Worm (Caenorhabditis elegans): Measurements from ENCODE around the gene ZK669.5.

Gene ZK669.5

DNA sequence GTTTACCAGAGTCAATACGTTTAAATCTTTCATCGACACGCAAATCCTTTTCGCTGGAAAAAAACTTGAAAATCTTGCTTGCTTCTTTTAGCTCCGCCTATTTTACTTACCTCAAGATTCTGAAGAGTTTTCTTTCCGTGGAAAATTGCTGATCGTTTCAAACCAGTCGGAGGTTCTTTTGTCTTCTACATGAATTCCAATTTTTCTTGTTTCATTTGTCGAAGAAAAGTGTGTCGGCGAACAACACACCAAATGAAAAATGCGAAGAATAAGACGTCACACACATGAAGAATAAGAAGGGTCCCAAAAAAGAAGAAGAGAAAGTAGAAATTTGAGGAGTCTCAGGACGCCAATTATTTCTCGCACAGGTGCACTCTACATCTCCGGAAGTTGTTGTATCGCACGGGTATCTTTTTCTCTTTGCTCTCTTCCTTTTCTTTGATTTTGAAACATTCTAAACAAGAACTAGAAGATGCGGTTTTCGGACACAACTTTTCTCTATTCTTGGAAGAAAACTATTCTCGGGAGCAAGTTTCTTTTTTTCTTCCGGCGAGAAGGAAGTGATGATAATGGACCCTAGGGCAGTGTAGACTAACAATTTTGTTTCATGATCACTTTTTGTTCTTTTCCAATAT lies 27.6 kb upstream of the ZK669.5 start:
- TF ChIP-seq zim-3 (tag; optimal IDR thresholded peaks at IDR 0.05): no peak
- no peak for TF ChIP-seq dpl-1 (GFP tag; optimal IDR thresholded peaks at IDR 0.05)
- TF ChIP-seq T07F8.4 (tag; optimal IDR thresholded peaks at IDR 0.05): no peak
- no peak for TF ChIP-seq sea-2 (GFP tag; IDR thresholded peaks at IDR 0.05)
- TF ChIP-seq ztf-25 (GFP tag; IDR thresholded peaks at IDR 0.05): no peak
- no peak for TF ChIP-seq hrde-1 (tag; optimal IDR thresholded peaks at IDR 0.05; ENCODE audit: borderline replicate concordance)
- TF ChIP-seq K12H6.12 (tag; optimal IDR thresholded peaks at IDR 0.05): no peak
- TF ChIP-seq let-607 (tag; optimal IDR thresholded peaks at IDR 0.05): no peak
- no peak for TF ChIP-seq nfya-2 (GFP tag; IDR thresholded peaks at IDR 0.05)
- no peak for TF ChIP-seq nhr-179 (tag; optimal IDR thresholded peaks at IDR 0.05)
- no peak for TF ChIP-seq tbp1 (GFP tag; optimal IDR thresholded peaks at IDR 0.05)
- no peak for TF ChIP-seq him-1 (tag; optimal IDR thresholded peaks at IDR 0.05)
- TF ChIP-seq attf-5 (GFP tag; optimal IDR thresholded peaks at IDR 0.05): no peak
- no peak for TF ChIP-seq akir-1 (GFP tag; optimal IDR thresholded peaks at IDR 0.05)
- no peak for TF ChIP-seq lsl-1 (GFP tag; optimal IDR thresholded peaks at IDR 0.05)
- no peak for TF ChIP-seq Y79H2A.3 (GFP tag; conservative IDR thresholded peaks at IDR 0.05)

DNA sequence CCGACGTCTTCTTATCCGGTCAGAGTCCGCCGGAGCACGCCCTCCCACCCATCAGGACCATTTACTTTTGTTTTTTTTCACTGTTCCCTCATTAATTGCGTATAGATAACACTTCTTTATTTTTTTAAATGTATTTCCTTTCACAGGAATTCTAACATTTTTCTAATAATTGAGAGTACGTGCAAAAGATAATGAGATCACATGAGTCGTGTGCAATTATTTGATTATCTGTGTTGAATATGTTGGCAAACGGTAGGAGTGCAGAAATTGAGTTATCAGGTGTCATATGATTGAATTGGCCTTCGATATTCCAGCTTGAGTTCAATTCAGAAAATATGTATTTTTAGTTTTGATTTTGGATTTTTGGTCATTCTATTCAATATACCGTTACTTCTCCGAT lies 21.7 kb upstream of the ZK669.5 start:
- TF ChIP-seq T26A5.8 (tag; optimal IDR thresholded peaks at IDR 0.05) (no peak), tbp1 (GFP tag; optimal IDR thresholded peaks at IDR 0.05) (no peak), K12H6.12 (tag; optimal IDR thresholded peaks at IDR 0.05) (no peak), nfyb-1 (GFP tag; IDR thresholded peaks at IDR 0.05) (no peak), nhr-90 (tag; optimal IDR thresholded peaks at IDR 0.05) (no peak)

DNA sequence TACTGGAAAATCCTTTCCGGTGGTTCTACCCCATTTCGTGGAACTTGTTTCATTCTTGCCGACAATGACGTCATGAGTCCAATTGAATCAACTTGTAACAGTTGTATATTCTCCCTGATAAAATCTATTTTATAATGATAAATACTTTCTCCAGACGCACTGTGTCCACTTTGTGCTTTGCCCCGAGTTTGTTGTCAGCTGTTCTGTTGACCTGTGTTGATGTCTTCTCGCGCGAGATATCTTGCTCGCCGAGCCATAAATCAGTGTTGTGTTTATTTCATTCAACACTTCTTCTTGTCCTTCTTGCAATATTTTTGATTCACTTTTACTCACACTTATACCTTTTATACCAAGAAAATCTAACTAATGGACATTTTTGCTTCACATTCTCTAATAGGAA lies 15.5 kb upstream of the ZK669.5 start:
- no peak for TF ChIP-seq mel-28 (tag; optimal IDR thresholded peaks at IDR 0.05; ENCODE audit: borderline replicate concordance)
- TF ChIP-seq Y67H2A.10 (GFP tag; conservative IDR thresholded peaks at IDR 0.05): no peak
- no peak for TF ChIP-seq bed-1 (GFP tag; IDR thresholded peaks at IDR 0.05)
- TF ChIP-seq him-1 (tag; optimal IDR thresholded peaks at IDR 0.05): no peak
- TF ChIP-seq K11D2.4 (GFP tag; IDR thresholded peaks at IDR 0.05): no peak
- no peak for TF ChIP-seq ztf-6 (GFP tag; IDR thresholded peaks at IDR 0.05)

DNA sequence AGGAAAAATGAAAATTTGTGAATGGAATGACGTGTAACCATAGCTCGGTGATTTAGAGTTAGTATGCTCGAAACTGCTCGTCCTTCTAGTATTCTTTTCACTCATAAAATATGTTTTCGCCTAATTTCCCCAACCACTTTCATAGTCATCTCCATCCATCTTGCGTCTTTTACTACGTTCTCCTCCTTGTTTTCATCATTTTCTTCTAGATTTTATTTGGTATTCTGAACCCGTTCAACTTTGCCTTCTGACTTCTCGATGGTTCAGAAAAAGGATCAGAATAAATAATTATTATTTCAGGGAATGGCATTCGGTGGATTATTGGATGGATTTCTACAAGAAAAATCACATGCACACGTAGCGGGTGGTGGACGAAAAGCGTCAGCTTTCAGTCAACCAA lies 11.9 kb upstream of the ZK669.5 start, which contains the start of gene C04H4.1:
TSS of gene C04H4.1 (plus strand) at position 301 of the 400 bp plus-strand sequence.
- no peak for TF ChIP-seq snpc-1.1 (tag; optimal IDR thresholded peaks at IDR 0.05; ENCODE audit: insufficient read depth)
- TF ChIP-seq athp-1 (tag; optimal IDR thresholded peaks at IDR 0.05): no peak
- no peak for TF ChIP-seq F37B4.10 (GFP tag; IDR thresholded peaks at IDR 0.05)
- no peak for TF ChIP-seq hmg-20 (GFP tag; IDR thresholded peaks at IDR 0.05)
- no peak for TF ChIP-seq madf-8 (GFP tag; conservative IDR thresholded peaks at IDR 0.05)
- TF ChIP-seq attf-3 (GFP tag; conservative IDR thresholded peaks at IDR 0.05): no peak
- TF ChIP-seq hlh-26 (GFP tag; conservative IDR thresholded peaks at IDR 0.05): no peak
- no peak for TF ChIP-seq snpc-4 (GFP tag; optimal IDR thresholded peaks at IDR 0.05)
- no peak for TF ChIP-seq snpc-4 (tag; optimal IDR thresholded peaks at IDR 0.05)
- no peak for TF ChIP-seq ceh-27 (GFP tag; optimal IDR thresholded peaks at IDR 0.05)
- TF ChIP-seq B0035.1 (tag; optimal IDR thresholded peaks at IDR 0.05): no peak
- TF ChIP-seq C06A6.2 (GFP tag; conservative IDR thresholded peaks at IDR 0.05): no peak
